Worm (Caenorhabditis elegans) whole organism, L1 larva: ENCODE results near the gene srh-69.

Experiments used
- blmp-1 ChIP-seq: fragments of 150-350 bp; optimal IDR thresholded peaks from 2 replicates; lab custom pipeline; 2014; ENCODE audit warnings: missing biosample characterization, missing genetic modification characterization
- nhr-11 ChIP-seq: fragments of 150-350 bp; optimal IDR thresholded peaks from 2 replicates; lab custom pipeline; 2014; ENCODE audit warnings: missing biosample characterization, missing genetic modification characterization
- rnt-1 ChIP-seq: sonication (generic microtip); optimal IDR thresholded peaks from 2 replicates; lab custom pipeline; 2016; ENCODE audit warnings: mild to moderate bottlenecking, missing genetic modification characterization, moderate library complexity, missing compliant biosample characterization
- unc-62 ChIP-seq: fragments of 150-350 bp; optimal IDR thresholded peaks from 2 replicates; lab custom pipeline; 2014; ENCODE audit warnings: missing biosample characterization, missing genetic modification reagents, missing genetic modification characterization

- TF ChIP-seq blmp-1 = no peak
- no peak for TF ChIP-seq unc-62 (GFP tag; lab: Kevin White, UChicago)
- TF ChIP-seq nhr-11 (tag; lab: Kevin White, UChicago) = no peak
- TF ChIP-seq rnt-1 (tag; lab: Kevin White, UChicago) = no peak
These were observed 11.7 kb downstream of the srh-69 start, which contains the start of gene ador-1 for ce11 chrII:12502784-12503183.
